Fruit fly (Drosophila melanogaster): ENCODE results near the gene CG33061.

dm6 chr3L:16369526-16369925, 39.9 kb downstream of the CG33061 start, which contains the start of gene CG18814:
- TF ChIP-seq eg (GFP tag; IDR thresholded peaks at IDR 0.05): no peak
- TF ChIP-seq CG6276 (GFP tag; optimal IDR thresholded peaks at IDR 0.05): no peak
- TF ChIP-seq vri (GFP tag; optimal IDR thresholded peaks at IDR 0.05): no peak
- TF ChIP-seq CG16779 (tag; optimal IDR thresholded peaks at IDR 0.05): no peak
- no peak for TF ChIP-seq ss (GFP tag; optimal IDR thresholded peaks at IDR 0.05)
- no peak for TF ChIP-seq fd85E (GFP tag; optimal IDR thresholded peaks at IDR 0.05)
- no peak for TF ChIP-seq svp (GFP tag)
- no peak for TF ChIP-seq Ets96B (tag; optimal IDR thresholded peaks at IDR 0.05)
